Worm (Caenorhabditis elegans): ENCODE data around the gene W05B10.3.

- TF ChIP-seq zag-1 (tag; optimal IDR thresholded peaks at IDR 0.05) (no peak), mep-1 (tag; optimal IDR thresholded peaks at IDR 0.05) (no peak), fkh-10 (GFP tag; optimal IDR thresholded peaks at IDR 0.05) (no peak), nhr-237 (tag; optimal IDR thresholded peaks at IDR 0.05) (no peak), ces-1 (GFP tag; optimal IDR thresholded peaks at IDR 0.05) (no peak), lin-39 (tag; optimal IDR thresholded peaks at IDR 0.05) (no peak), lin-15B (tag; optimal IDR thresholded peaks at IDR 0.05) (no peak), tbx-2 (tag; optimal IDR thresholded peaks at IDR 0.05) (no peak)
Observed at ce11 chrV:12663386-12663785, 1.9 kb upstream of the W05B10.3 start.

Measured in whole organism, L1 larva.